Fruit fly (Drosophila melanogaster) Kc167 (cell line): ENCODE results near the gene Grip128.

Experiments used
- Myc ChIP-seq: fragments of >200 bp; optimal IDR thresholded peaks from 2 replicates; lab custom pipeline; 2017; ENCODE audit warnings: missing external identifiers
- Sin3A ChIP-seq: fragments of >200 bp; optimal IDR thresholded peaks from 2 replicates; lab custom pipeline; 2018; ENCODE audit warnings: missing external identifiers
- h ChIP-seq: fragments of >200 bp; optimal IDR thresholded peaks from 3 replicates; lab custom pipeline; 2018; ENCODE audit warnings: missing external identifiers
- insv ChIP-seq: fragments of >200 bp; optimal IDR thresholded peaks from 3 replicates; lab custom pipeline; 2018; ENCODE audit warnings: missing external identifiers
- psq ChIP-seq: fragments of >200 bp; optimal IDR thresholded peaks from 2 replicates; lab custom pipeline; 2017; ENCODE audit warnings: missing external identifiers
- ttk ChIP-seq: sonication (Bioruptor generic); optimal IDR thresholded peaks from 2 replicates; lab custom pipeline; 2017; ENCODE audit warnings: missing external identifiers

Gene Grip128

dm6 chrX:15450327-15450644, 21.6 kb downstream of the Grip128 start:
- TF ChIP-seq ttk (lab: Kevin White, UChicago) (no peak), Myc (lab: Kevin White, UChicago) (no peak), psq (lab: Kevin White, UChicago) (no peak), insv (lab: Kevin White, UChicago) (no peak), Sin3A (no peak), h (lab: Kevin White, UChicago) (no peak)

dm6 chrX:15449490-15450326, 22.2 kb downstream of the Grip128 start, which contains the start of the genes Scamp and Ahcy:
TSS of gene Scamp (minus strand) at chrX:15449883.
TSS of gene Ahcy (plus strand) at chrX:15450261.
- TF ChIP-seq ttk (lab: Kevin White, UChicago) (no peak), psq (lab: Kevin White, UChicago) (no peak), Myc (lab: Kevin White, UChicago) (no peak), Sin3A (no peak), h (lab: Kevin White, UChicago) (no peak), insv (lab: Kevin White, UChicago) (no peak)

DNA sequence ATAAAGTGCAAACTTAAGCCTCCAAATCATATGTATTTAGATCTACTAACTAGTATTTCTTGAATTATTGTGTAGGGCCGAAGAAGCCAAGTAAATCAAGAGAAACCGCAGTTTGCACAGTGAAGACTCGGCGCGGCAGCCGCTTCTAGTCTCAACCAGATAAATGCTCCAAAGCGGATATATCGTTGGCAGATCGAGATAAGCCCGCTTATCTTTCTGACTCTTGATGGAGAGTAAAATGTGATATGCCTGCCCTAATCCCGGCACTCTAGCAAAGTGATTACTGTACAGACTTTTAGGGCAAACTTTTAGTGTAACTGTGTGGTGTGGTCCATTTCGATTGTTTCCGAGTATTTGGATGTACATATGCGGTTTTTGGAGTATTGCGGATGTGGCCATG, 23.1 kb downstream of the Grip128 start:
- no peak for TF ChIP-seq Myc (lab: Kevin White, UChicago)
- no peak for TF ChIP-seq Sin3A
- no peak for TF ChIP-seq h (lab: Kevin White, UChicago)
- no peak for TF ChIP-seq ttk (lab: Kevin White, UChicago)
- no peak for TF ChIP-seq insv (lab: Kevin White, UChicago)
- no peak for TF ChIP-seq psq (lab: Kevin White, UChicago)

DNA sequence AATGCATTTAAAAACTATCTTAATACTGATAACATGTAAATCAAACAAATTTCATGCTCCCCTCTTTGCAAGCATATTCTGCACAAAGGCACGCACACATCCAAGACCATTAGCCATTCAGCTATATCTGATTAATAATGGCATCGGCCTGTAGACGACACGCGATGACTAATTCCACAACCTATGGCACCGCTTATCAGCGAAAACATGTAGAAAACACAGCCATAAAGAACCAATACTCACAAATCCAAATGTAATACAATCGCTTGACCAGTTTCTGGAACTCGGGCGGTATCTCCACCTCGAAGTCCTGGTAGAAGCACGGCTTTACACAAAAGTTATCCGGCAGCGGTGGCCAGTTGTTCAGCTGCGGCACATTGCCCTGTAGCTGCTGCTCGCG, 23.8 kb downstream of the Grip128 start:
- TF ChIP-seq Myc (lab: Kevin White, UChicago) (no peak), psq (lab: Kevin White, UChicago) (no peak), ttk (lab: Kevin White, UChicago) (no peak), h (lab: Kevin White, UChicago) (no peak), insv (lab: Kevin White, UChicago) (no peak), Sin3A (no peak)

DNA sequence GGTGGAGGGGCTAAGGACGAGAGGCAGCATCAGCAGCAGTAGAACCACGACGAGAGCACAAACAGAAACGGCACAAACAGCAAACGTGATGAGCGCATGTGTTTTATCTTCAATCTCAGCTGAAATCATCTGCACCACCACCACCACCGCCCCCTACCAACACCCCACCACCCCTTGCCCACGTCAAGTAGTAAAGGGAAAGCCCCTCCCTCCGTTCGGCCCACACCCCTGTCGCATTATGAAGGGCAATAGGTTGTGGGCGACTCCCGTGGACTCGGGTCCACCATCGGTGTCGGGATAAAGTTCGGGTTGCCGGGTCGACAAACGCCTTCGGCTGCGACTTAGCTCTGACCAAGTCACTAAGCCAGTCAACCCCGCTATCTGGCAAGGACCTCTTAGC, 28.4 kb downstream of the Grip128 start:
- TF ChIP-seq Myc (lab: Kevin White, UChicago) (no peak), h (lab: Kevin White, UChicago) (no peak), insv (lab: Kevin White, UChicago) (no peak), ttk (lab: Kevin White, UChicago) (no peak), Sin3A (no peak), psq (lab: Kevin White, UChicago) (no peak)

DNA sequence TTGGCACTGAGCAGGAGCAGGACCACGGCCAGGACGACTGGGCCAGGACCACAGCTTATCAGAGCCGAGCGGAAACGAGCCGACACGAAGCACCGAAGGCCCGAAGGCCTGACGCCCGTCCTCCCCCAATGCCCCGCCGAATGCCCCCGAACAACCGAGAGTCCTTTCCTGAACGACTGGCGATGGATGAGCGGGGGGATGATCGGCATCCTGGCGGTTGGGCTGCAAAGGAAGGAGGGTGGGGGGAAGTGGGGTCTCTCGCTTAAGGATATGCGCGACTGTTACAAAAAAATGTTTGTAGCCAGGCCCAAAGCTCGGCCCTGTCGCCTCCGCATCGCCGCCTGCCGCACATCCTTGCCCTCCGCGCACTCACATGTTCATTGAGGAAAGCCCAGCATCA, 30.7 kb downstream of the Grip128 start, which contains the start of gene Cngl:
Gene Cngl (minus strand): TSS at position 8 of the 400 bp plus-strand sequence.
- no peak for TF ChIP-seq insv (lab: Kevin White, UChicago)
- TF ChIP-seq psq (lab: Kevin White, UChicago), result no peak
- no peak for TF ChIP-seq h (lab: Kevin White, UChicago)
- TF ChIP-seq ttk (lab: Kevin White, UChicago), result no peak
- no peak for TF ChIP-seq Myc (lab: Kevin White, UChicago)
- TF ChIP-seq Sin3A, result no peak
